Fruit fly (Drosophila melanogaster) whole organism: Measurements from ENCODE around the gene Ufsp2.
A peak's percentile ranks its signal among the peaks of the same experiment; 100 is the strongest.

ENCODE experiments used
- CG8478 ChIP-seq: fragments of >200 bp; optimal IDR thresholded peaks from 2 replicates; lab custom pipeline; 2018; ENCODE audit warnings: inconsistent platforms
- Dll ChIP-seq: fragments of >200 bp; optimal IDR thresholded peaks from 2 replicates; lab custom pipeline; 2017
- EcR ChIP-seq, 2 experiments: fragments of >200 bp; optimal IDR thresholded peaks; 2 replicates each; lab custom pipeline; 2017; ENCODE audit warnings: missing biosample characterization in 2 of 2, missing genetic modification characterization in 2 of 2, missing genetic modification reagents in 2 of 2
- pan ChIP-seq: fragments of >200 bp; optimal IDR thresholded peaks from 2 replicates; lab custom pipeline; 2017
- psq ChIP-seq: fragments of >200 bp; optimal IDR thresholded peaks from 2 replicates; lab custom pipeline; 2017
- usp ChIP-seq: fragments of >200 bp; optimal IDR thresholded peaks from 2 replicates; lab custom pipeline; 2017; ENCODE audit warnings: missing biosample characterization, missing genetic modification characterization, mixed read lengths

Ufsp2 gene

DNA sequence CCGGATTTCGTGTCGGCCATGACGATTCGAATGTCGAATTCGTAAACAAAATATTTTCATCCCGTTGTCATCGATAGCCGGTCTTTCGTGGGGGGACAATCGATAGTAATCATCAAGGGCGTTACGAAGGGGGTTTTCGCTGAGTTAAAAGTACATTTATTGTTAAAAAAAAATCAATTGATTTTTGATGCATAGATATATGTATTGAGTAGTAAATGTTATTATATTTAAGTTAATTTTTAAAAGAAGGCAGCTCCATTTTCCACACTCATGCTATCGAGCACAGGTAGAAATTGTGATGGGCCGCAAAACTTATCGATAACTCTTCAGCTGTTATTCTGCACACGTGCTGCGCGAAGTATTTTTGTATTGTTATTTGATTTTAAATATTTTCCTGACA lies 4.1 kb downstream of the Ufsp2 start, which contains the start of the genes mrn and CG12301:
mrn (minus strand) TSS at position 51 of the 400 bp plus-strand sequence.
CG12301 (plus strand) TSS at position 314 of the 400 bp plus-strand sequence.
- TF ChIP-seq pan (lab: Kevin White, UChicago) (no peak), CG8478 (lab: Kevin White, UChicago) (no peak), Dll (lab: Kevin White, UChicago) (no peak), usp (GFP tag; lab: Kevin White, UChicago) (no peak), psq (lab: Kevin White, UChicago) (no peak), EcR (GFP tag; optimal IDR thresholded peaks at IDR 0.05; lab: Kevin White, UChicago) (no peak)

DNA sequence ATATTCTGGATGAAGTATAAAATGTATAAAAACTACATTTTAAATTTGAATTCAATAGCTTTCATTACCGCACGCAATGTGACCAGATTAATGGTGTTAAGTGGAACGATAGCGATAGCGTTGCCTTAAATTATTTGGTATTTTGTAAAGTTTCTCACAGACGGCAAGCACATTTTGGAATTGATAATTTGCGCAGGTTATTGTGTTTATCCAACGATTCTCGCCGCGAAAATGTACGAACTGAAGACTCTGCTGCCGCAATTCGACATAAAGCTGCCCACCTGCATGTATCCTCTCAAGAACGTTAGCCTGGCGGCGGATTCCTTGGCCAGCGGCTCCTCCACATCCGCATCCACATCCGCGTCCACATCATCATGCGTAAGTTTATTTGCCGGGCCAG lies 7.1 kb downstream of the Ufsp2 start, which contains the start of gene AIMP2:
AIMP2 (plus strand) TSS at position 135 of the 400 bp plus-strand sequence.
- TF ChIP-seq CG8478 (lab: Kevin White, UChicago): no peak
- no peak for TF ChIP-seq psq (lab: Kevin White, UChicago)
- TF ChIP-seq Dll (lab: Kevin White, UChicago): no peak
- no peak for TF ChIP-seq EcR (GFP tag; optimal IDR thresholded peaks at IDR 0.05; lab: Kevin White, UChicago)
- no peak for TF ChIP-seq usp (GFP tag; lab: Kevin White, UChicago)
- TF ChIP-seq pan (lab: Kevin White, UChicago): no peak

DNA sequence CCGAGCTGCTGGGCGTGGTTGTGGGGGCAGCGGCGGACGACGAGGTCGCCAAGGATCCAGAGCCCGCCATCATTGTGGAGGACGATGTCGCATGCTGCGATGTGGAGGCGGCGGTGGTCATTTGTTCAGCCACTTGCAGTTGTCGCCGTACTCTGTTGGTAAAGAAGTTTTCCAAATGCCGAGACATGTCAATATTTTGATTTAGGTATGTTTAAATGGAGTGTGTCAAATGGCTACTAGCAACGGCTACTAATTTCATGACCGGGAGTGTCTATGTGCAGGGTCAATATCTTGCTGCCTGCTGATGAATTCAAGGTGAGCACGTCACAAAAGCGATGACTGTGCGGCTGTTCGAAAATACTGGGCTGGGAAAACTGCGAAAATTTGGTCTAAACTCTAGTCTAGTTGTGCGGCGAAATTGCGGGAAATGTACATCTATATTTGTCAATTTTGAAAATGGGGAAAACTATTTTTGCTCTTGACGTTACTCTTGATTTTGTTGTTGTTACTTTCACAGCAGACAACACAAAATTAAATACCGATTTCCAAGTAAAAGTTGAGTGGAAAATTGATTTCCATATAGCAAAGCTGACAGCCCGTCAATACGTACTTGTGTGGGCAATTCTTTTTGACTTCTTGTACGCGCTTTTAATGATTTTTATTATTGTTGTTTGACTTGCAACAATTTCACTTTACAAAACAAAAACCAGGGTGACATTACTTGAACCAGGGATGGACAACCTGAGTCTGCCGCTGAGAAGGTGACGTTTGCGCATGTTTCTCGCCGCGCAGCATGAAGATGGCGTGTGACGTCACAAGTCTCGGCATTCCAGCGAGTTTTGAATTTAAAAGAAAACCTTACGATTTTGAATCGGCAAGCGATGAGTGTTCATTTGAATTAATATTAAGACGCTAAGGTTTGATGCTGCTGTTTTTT lies 11.3 kb downstream of the Ufsp2 start, which contains the start of gene CG7656:
CG7656 (minus strand) TSS at position 731 of the 937 bp plus-strand sequence.
- TF ChIP-seq usp (GFP tag; lab: Kevin White, UChicago) (no peak), CG8478 (lab: Kevin White, UChicago) (no peak), Dll (lab: Kevin White, UChicago) (no peak), EcR (GFP tag; optimal IDR thresholded peaks at IDR 0.05; lab: Kevin White, UChicago) (no peak), pan (lab: Kevin White, UChicago) (no peak), psq (lab: Kevin White, UChicago) (no peak)

DNA sequence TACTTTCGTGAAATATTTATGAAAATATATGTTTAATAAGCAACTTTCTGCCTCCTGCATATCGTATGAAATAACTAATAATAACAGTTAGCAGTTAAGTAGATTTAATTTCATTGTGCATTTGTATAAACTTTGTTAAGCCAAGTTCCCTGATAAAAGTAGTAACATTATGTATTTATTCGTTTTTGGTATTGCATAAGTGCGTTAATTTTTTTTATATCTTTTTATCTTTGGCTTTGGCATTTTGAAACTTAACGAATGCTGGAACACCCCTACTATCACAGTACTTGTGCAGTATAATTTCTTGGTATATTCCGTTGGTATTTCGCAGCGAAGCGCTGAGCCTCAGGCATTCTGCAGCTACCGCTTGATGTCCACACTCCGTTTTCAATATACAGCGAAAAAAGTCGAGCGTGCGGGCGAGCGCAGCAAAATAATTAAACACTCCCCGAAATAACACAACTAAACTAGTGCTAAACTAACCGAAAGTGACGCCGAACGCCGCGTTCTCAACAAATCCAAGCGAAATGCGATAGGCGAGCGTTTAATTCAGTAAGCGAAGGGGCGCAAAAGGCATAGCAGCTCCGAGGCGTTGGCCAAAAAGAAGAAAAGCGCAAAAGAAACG lies 12.3 kb downstream of the Ufsp2 start, which contains the start of gene RhoGAP71E:
RhoGAP71E (plus strand) TSS at position 347 of the 625 bp plus-strand sequence.
- TF ChIP-seq usp (GFP tag; lab: Kevin White, UChicago) (no peak), CG8478 (lab: Kevin White, UChicago) (no peak), Dll (lab: Kevin White, UChicago) (no peak), pan (lab: Kevin White, UChicago) (no peak), psq (lab: Kevin White, UChicago) (no peak), EcR (GFP tag; optimal IDR thresholded peaks at IDR 0.05; lab: Kevin White, UChicago) (no peak)

DNA sequence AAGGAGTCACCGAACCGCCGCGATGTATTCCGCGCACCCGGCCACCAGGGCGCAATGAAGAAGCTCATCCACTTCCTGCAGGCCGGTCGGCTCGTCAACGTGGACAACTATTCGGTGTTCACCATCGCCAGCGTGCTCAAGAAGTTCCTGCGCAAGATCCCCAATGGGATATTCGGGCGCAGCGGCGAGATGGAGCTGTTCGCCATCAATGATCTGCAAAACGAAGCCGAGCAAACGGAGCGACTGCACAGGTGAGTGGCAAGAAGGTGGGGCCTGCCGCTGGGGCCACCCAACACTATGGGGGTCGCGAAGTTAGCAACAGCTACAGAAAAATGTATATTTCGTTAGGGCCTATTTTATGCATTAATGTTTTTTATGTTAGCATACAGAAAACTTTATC lies 13.4 kb downstream of the Ufsp2 start:
- TF ChIP-seq usp (GFP tag; lab: Kevin White, UChicago) (no peak), psq (lab: Kevin White, UChicago) (no peak), CG8478 (lab: Kevin White, UChicago) (no peak), Dll (lab: Kevin White, UChicago) (no peak), pan (lab: Kevin White, UChicago) (no peak), EcR (GFP tag; optimal IDR thresholded peaks at IDR 0.05; lab: Kevin White, UChicago) (no peak)

DNA sequence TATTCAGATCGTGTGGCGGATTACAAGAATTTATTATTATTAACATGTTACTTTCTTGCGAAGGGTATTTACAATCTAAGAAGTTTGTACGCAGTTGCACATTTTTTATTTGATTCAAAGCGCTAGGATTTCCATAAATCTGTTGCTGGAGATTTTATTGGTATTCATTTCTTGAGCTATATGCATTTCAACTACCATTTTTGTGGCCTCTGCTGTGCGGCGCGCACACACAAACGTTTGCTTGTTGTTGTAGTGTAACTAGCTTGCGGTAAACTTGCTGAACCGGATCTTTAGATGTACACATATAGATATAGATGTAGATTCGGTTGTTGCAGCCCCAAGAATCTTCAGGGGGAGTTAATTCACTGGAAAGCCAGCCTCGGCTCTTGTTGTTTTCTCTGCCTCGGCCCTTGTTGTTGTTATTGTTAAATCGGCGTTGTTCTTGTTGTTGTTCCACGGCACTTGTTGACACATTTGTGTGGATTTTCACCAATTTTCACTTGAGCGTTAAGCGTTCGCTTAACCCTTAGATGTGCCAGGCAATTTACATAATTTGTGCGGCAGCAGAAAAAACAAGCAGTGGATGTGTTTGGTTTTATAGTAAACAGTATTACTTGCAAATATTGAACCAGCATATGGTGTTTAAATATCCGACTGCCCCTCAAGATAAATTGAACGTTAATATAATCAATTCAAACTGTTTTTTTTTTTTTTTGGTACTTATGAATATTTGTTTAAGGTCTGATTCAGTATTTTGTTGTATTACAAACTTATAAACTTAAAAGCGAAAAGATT lies 14.6 kb downstream of the Ufsp2 start:
- TF ChIP-seq psq (lab: Kevin White, UChicago) (no peak), pan (lab: Kevin White, UChicago) (no peak), EcR (GFP tag; optimal IDR thresholded peaks at IDR 0.05; lab: Kevin White, UChicago) (no peak), usp (GFP tag; lab: Kevin White, UChicago) (no peak), Dll (lab: Kevin White, UChicago) (no peak), CG8478 (lab: Kevin White, UChicago) (no peak)

DNA sequence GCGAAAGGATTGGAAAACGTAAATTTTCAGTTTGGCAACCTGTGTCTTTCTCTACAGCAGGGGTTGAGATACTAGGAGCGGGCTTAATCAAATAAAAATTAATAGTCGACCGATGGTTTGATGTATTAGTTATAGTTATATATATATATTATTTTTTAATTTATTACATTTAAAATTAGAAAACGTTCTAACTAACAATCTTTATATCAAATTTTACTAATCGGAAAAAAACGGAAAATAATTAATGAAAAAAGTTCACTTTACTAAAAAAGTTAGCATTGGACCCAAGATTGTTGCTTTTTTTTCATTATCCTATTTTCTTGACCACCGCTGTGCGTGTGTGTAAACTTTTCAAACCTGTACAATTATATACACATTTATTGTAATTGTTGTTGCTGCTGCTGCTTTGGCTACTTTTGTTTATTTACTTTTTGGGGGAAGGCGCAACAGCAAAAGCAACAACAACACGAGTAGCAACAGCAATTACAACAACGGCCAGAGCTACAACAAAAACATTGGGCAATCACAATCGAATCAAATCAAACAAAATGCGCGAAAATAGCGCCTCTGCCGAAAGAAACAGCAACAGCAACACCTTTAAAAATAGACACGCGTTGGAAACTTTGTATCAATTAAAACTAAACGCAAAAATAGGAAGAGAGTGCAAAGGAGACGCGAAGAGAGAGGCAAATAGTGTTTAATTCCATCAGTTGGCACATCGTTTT lies 16.3 kb downstream of the Ufsp2 start:
- TF ChIP-seq Dll (lab: Kevin White, UChicago) (no peak), pan (lab: Kevin White, UChicago) (no peak), CG8478 (lab: Kevin White, UChicago) (no peak), EcR (GFP tag; optimal IDR thresholded peaks at IDR 0.05; lab: Kevin White, UChicago) (no peak), psq (lab: Kevin White, UChicago) (no peak), usp (GFP tag; lab: Kevin White, UChicago) (no peak)

DNA sequence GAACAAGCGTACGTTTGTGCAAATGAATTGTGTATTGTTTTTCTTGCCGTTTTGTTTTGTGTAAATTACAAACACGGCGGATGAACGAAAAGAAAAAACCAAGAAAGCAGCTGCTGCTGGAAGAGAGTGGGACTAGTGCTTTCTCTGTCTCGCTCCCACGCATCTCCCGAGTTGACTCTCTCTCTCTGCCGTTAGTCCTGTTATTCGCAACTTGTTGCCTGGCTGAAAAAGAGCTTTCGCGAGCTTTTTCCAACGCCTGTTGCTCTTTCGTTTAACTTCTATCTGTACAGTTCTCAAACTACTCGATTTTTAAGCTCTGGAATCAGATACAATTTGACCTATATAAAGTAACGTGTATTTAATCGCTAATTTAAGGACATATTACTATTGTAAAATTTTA lies 17.0 kb downstream of the Ufsp2 start:
- TF ChIP-seq usp (GFP tag; lab: Kevin White, UChicago) (no peak), CG8478 (lab: Kevin White, UChicago) (no peak), psq (lab: Kevin White, UChicago) (no peak), Dll (lab: Kevin White, UChicago) (no peak), pan (lab: Kevin White, UChicago) (no peak), EcR (GFP tag; optimal IDR thresholded peaks at IDR 0.05; lab: Kevin White, UChicago) (no peak)

DNA sequence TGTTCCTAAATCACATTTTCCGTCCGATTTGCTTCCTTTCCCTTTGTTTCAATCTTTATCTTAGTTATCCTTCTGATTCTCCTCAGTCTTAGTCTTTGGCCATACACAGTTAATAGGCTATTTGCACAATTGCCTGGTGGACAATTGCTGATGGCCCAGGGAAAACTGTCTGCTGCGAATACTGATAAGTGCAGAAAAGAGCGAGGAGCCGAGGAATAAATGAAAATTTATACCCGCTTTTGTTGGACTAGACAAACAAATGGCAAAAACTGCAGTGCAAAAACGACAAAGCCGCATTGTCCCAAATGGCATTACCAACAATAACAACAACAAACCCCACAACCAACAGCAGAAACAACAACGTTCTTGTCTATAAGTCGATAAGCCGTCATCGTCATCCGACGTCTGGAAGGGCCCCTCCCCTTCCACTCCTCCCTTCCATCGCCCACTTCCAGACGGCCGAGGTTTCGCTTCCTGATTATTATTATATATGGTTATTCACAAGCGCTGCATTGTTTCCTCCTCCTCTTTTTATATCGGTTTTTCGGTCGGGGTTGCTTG lies 17.8 kb downstream of the Ufsp2 start:
- TF ChIP-seq EcR (GFP tag; optimal IDR thresholded peaks at IDR 0.05; lab: Kevin White, UChicago): no peak
- TF ChIP-seq pan (lab: Kevin White, UChicago): peak; percentile 1
